Worm (Caenorhabditis elegans) whole organism, L3 larva: Measurements from ENCODE around the gene T14G12.11.
A peak's percentile ranks its signal among the peaks of the same experiment; 100 is the strongest.

Source experiments
- R02D3.7 ChIP-seq: fragments of 150-350 bp; optimal IDR thresholded peaks from 2 replicates; lab custom pipeline; 2014; ENCODE audit warnings: missing biosample characterization, missing genetic modification characterization
- ceh-16 ChIP-seq: sonication (generic microtip); optimal IDR thresholded peaks from 2 replicates; lab custom pipeline; 2017; ENCODE audit warnings: missing biosample characterization, missing genetic modification characterization
- ceh-28 ChIP-seq: fragments of 150-350 bp; optimal IDR thresholded peaks from 2 replicates; lab custom pipeline; 2014; ENCODE audit warnings: missing biosample characterization, missing genetic modification reagents, missing genetic modification characterization
- ceh-82 ChIP-seq: fragments of 150-350 bp; optimal IDR thresholded peaks from 2 replicates; lab custom pipeline; 2014; ENCODE audit warnings: missing biosample characterization, missing genetic modification characterization
- ceh-9 ChIP-seq: sonication (generic microtip); optimal IDR thresholded peaks from 2 replicates; lab custom pipeline; 2018; ENCODE audit warnings: missing biosample characterization, missing genetic modification characterization
- egl-27 ChIP-seq: sonication (generic microtip); optimal IDR thresholded peaks from 4 replicates; lab custom pipeline; 2017; ENCODE audit warnings: missing biosample characterization, missing genetic modification reagents, missing genetic modification characterization
- egl-5 ChIP-seq: fragments of 150-350 bp; optimal IDR thresholded peaks from 2 replicates; lab custom pipeline; 2017; ENCODE audit warnings: missing biosample characterization, missing genetic modification reagents, missing genetic modification characterization, inconsistent platforms
- elt-2 ChIP-seq: sonication (generic microtip); optimal IDR thresholded peaks from 2 replicates; lab custom pipeline; 2016; ENCODE audit warnings: missing genetic modification reagents, mild to moderate bottlenecking, missing genetic modification characterization, missing compliant biosample characterization
- elt-3 ChIP-seq, 3 experiments: fragments of 150-350 bp in 1 of 3; sonication (generic microtip) in 2 of 3; optimal IDR thresholded peaks; 2 replicates in 2 of 3; 4 replicates in 1 of 3; lab custom pipeline; 2014 to 2017; ENCODE audit warnings: missing biosample characterization in 3 of 3, missing genetic modification characterization in 3 of 3
- fkh-10 ChIP-seq: sonication (generic microtip); optimal IDR thresholded peaks from 2 replicates; lab custom pipeline; 2017; ENCODE audit warnings: missing biosample characterization, missing genetic modification reagents, missing genetic modification characterization
- fkh-2 ChIP-seq: fragments of 150-350 bp; optimal IDR thresholded peaks from 2 replicates; lab custom pipeline; 2014; ENCODE audit warnings: missing biosample characterization, missing genetic modification reagents, missing genetic modification characterization
- fos-1 ChIP-seq: fragments of 150-350 bp; optimal IDR thresholded peaks from 2 replicates; lab custom pipeline; 2014; ENCODE audit warnings: missing biosample characterization, missing genetic modification characterization
- lin-15B ChIP-seq: fragments of 150-350 bp; optimal IDR thresholded peaks from 2 replicates; lab custom pipeline; 2014; ENCODE audit warnings: missing biosample characterization, missing genetic modification characterization
- lin-39 ChIP-seq: fragments of 150-350 bp; optimal IDR thresholded peaks from 2 replicates; lab custom pipeline; 2018; ENCODE audit warnings: missing biosample characterization, missing genetic modification reagents, missing genetic modification characterization
- mml-1 ChIP-seq: fragments of 150-350 bp; sonication (generic microtip); optimal IDR thresholded peaks from 3 replicates; lab custom pipeline; 2014; ENCODE audit warnings: missing biosample characterization, missing genetic modification characterization
- nfya-1 ChIP-seq: sonication (generic microtip); optimal IDR thresholded peaks from 2 replicates; lab custom pipeline; 2017; ENCODE audit warnings: missing genetic modification characterization, mild to moderate bottlenecking, missing compliant biosample characterization, antibody characterized with exemption, moderate library complexity; ENCODE audit not compliant: insufficient read depth
- nhr-11 ChIP-seq: fragments of 150-350 bp; optimal IDR thresholded peaks from 2 replicates; lab custom pipeline; 2014; ENCODE audit warnings: missing biosample characterization, missing genetic modification characterization
- nhr-23 ChIP-seq: fragments of 150-350 bp; optimal IDR thresholded peaks from 2 replicates; lab custom pipeline; 2014; ENCODE audit warnings: missing biosample characterization, missing genetic modification reagents, missing genetic modification characterization
- nhr-237 ChIP-seq: fragments of 150-350 bp; optimal IDR thresholded peaks from 2 replicates; lab custom pipeline; 2014; ENCODE audit warnings: missing biosample characterization, missing genetic modification characterization
- nhr-43 ChIP-seq: sonication (generic microtip); optimal IDR thresholded peaks from 2 replicates; lab custom pipeline; 2016; ENCODE audit warnings: mild to moderate bottlenecking, missing genetic modification characterization, missing compliant biosample characterization; ENCODE audit not compliant: poor library complexity, severe bottlenecking
- nhr-76 ChIP-seq: fragments of 150-350 bp; sonication (generic microtip); optimal IDR thresholded peaks from 5 replicates; lab custom pipeline; 2014; ENCODE audit warnings: missing biosample characterization, missing genetic modification characterization
- pha-4 ChIP-seq: fragments of 150-350 bp; optimal IDR thresholded peaks from 2 replicates; lab custom pipeline; 2014; ENCODE audit warnings: missing biosample characterization, missing genetic modification reagents, missing genetic modification characterization
- sea-2 ChIP-seq: fragments of 150-350 bp; sonication (generic microtip); optimal IDR thresholded peaks from 4 replicates; lab custom pipeline; 2014; ENCODE audit warnings: missing biosample characterization, missing genetic modification reagents, missing genetic modification characterization
- snpc-4 ChIP-seq: fragments of 150-350 bp; optimal IDR thresholded peaks from 2 replicates; lab custom pipeline; 2014; ENCODE audit warnings: missing biosample characterization, missing genetic modification characterization
- unc-39 ChIP-seq: sonication (generic microtip); optimal IDR thresholded peaks from 4 replicates; lab custom pipeline; 2017; ENCODE audit warnings: missing biosample characterization, missing genetic modification characterization
- zag-1 ChIP-seq: fragments of 150-350 bp; optimal IDR thresholded peaks from 2 replicates; lab custom pipeline; 2014; ENCODE audit warnings: missing biosample characterization, missing genetic modification characterization
- ztf-11 ChIP-seq: fragments of 150-350 bp; optimal IDR thresholded peaks from 2 replicates; lab custom pipeline; 2014; ENCODE audit warnings: missing biosample characterization, missing genetic modification characterization
- ztf-4 ChIP-seq: fragments of 150-350 bp; optimal IDR thresholded peaks from 2 replicates; lab custom pipeline; 2014; ENCODE audit warnings: missing biosample characterization, missing genetic modification characterization

The T14G12.11 gene

DNA sequence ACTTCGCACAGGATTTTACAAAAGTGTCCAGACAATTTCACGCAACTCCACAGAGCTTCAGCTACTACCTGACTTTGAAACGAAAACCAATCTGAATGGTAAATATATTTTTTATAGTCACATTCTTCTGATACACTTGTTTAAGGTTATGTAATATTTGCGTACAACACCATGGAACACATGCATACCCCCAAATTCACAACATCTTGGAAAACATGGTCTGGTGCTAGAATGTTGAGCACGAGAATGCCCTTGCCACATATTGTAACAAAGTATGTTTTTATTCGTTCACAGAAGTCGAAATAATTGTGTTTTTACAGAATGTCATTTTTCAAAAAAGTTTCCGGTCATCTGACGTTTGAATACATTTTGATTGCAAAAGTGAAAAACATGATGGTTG, 46.5 kb downstream of the T14G12.11 start:
- TF ChIP-seq mml-1 (tag; lab: Kevin White, UChicago) (no peak), ceh-9 (tag; lab: Kevin White, UChicago) (no peak), nfya-1 (tag; lab: Kevin White, UChicago) (no peak), lin-15B (tag; lab: Kevin White, UChicago) (no peak), ztf-4 (tag; lab: Kevin White, UChicago) (no peak), pha-4 (no peak), zag-1 (tag; lab: Kevin White, UChicago) (no peak), fkh-10 (GFP tag; lab: Kevin White, UChicago) (no peak), R02D3.7 (tag; lab: Kevin White, UChicago) (no peak), ceh-28 (tag; lab: Kevin White, UChicago) (no peak)

DNA sequence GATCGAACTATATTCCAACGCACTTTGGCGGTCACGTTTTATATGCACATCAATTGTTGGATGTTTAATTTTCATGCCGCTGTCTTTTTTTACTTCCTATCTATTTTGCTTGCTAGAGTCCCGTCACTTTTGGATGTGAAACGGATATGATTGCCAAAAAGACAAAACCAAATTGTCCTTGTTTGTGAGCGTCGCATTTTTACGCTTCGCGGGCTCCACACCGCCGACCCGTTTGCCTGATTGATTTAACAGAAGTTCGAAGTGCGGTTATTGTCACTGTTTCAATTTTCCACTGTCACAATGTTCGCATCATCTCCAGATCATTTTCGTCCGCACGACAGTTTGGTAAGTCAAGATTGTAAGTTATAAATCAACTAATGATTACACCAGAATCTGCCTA, 47.5 kb downstream of the T14G12.11 start, which contains the start of gene C01C4.2:
TSS of gene C01C4.2 (plus strand) at position 301 of the 400 bp plus-strand sequence.
- TF ChIP-seq nhr-76 (tag; lab: Kevin White, UChicago) (no peak), ceh-16 (no peak), ztf-11 (tag; lab: Kevin White, UChicago) (no peak), snpc-4 (tag; lab: Kevin White, UChicago) (no peak), sea-2 (GFP tag; lab: Kevin White, UChicago) (no peak), nhr-237 (tag; lab: Kevin White, UChicago) (no peak), egl-5 (no peak), fos-1 (tag; lab: Kevin White, UChicago) (no peak)
- TF ChIP-seq, all 47 proteins: peak for 0

DNA sequence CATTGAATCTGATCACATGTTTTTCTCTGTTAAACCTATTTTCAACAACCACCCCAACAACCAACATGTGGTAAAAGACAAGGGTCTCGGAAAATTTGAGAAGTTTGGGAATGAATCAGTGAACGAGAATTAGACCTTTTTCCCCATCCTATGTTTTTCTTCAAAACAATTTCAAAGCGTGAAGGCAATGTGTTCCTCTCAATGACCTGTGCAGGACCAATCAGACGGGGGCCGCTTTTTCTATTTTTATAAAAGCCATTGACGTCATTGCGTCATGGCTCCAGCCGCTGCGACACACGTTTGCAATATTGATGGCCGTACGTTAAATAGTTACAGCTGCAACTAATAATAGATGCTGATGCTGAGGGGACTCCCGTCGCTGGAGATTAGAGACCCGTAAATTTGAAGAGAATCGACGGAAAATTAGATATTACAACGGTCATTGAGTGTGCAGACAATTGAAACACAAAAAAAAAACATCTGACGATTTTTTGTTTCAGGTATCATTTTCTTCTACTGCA, 50.7 kb downstream of the T14G12.11 start:
- TF ChIP-seq elt-3 (tag; optimal IDR thresholded peaks at IDR 0.05; lab: Kevin White, UChicago) = no peak
- no peak for TF ChIP-seq zag-1 (tag; lab: Kevin White, UChicago)
- TF ChIP-seq egl-5 = peak; percentile 38
- no peak for TF ChIP-seq nhr-11 (tag; lab: Kevin White, UChicago)
- TF ChIP-seq lin-39 (tag; lab: Kevin White, UChicago) = peak; percentile 52
- no peak for TF ChIP-seq snpc-4 (tag; lab: Kevin White, UChicago)
- TF ChIP-seq nhr-23 (tag; lab: Kevin White, UChicago) = no peak
- TF ChIP-seq nhr-237 (tag; lab: Kevin White, UChicago) = no peak
- no peak for TF ChIP-seq elt-2 (tag; lab: Kevin White, UChicago)
- TF ChIP-seq unc-39 (tag; lab: Kevin White, UChicago) = no peak
- TF ChIP-seq fos-1 (tag; lab: Kevin White, UChicago) = no peak
- no peak for TF ChIP-seq ceh-82
- no peak for TF ChIP-seq egl-27
- no peak for TF ChIP-seq fkh-2
- no peak for TF ChIP-seq ceh-16
- peak; percentile 26 for TF ChIP-seq nfya-1 (tag; lab: Kevin White, UChicago)
- no peak for TF ChIP-seq nhr-43 (tag; lab: Kevin White, UChicago)
- no peak for TF ChIP-seq ceh-28 (tag; lab: Kevin White, UChicago)
